Fruit fly (Drosophila melanogaster) whole organism, embryonic: ENCODE results near the gene CG43338.

Experiments
- Aef1 ChIP-seq: fragments of 200-800 bp; sonication (Bioruptor generic); IDR thresholded peaks from 3 replicates; pipeline ENCODE4 v1.3.6; 2022; ENCODE audit warnings: missing biosample characterization, missing genetic modification characterization
- B-H2 ChIP-seq: fragments of 200-800 bp; sonication (Bioruptor generic); optimal IDR thresholded peaks from 2 replicates; lab custom pipeline; 2018; ENCODE audit warnings: missing biosample characterization, mild to moderate bottlenecking, missing genetic modification characterization
- Bgb ChIP-seq: fragments of 200-800 bp; sonication (Bioruptor generic); IDR thresholded peaks from 2 replicates; pipeline ENCODE4 v1.3.6; 2022; ENCODE audit warnings: missing biosample characterization, missing genetic modification characterization; ENCODE audit not compliant: partially characterized antibody
- CG1024 ChIP-seq: fragments of 200-800 bp; sonication (Bioruptor generic); IDR thresholded peaks from 2 replicates; pipeline ENCODE4 v1.3.6; 2022; ENCODE audit warnings: missing biosample characterization, missing genetic modification characterization
- CG12219 ChIP-seq: fragments of 200-800 bp; sonication (Bioruptor generic); optimal IDR thresholded peaks from 3 replicates; lab custom pipeline; 2018; ENCODE audit warnings: missing biosample characterization, mild to moderate bottlenecking, missing genetic modification characterization
- CG13287 ChIP-seq: fragments of 200-800 bp; sonication (Bioruptor generic); IDR thresholded peaks from 2 replicates; pipeline ENCODE4 v1.3.6; 2022; ENCODE audit warnings: missing biosample characterization, missing genetic modification characterization; ENCODE audit not compliant: partially characterized antibody
- CG17361 ChIP-seq: fragments of 200-800 bp; sonication (Bioruptor generic); IDR thresholded peaks from 3 replicates; pipeline ENCODE4 v1.3.6; 2022; ENCODE audit warnings: missing biosample characterization, missing genetic modification characterization
- CG17829 ChIP-seq: fragments of 200-800 bp; optimal IDR thresholded peaks from 2 replicates; lab custom pipeline; 2019; ENCODE audit warnings: missing biosample characterization, mild to moderate bottlenecking, missing genetic modification characterization, moderate library complexity
- CG30431 ChIP-seq: fragments of 200-800 bp; sonication (Bioruptor generic); optimal IDR thresholded peaks from 2 replicates; lab custom pipeline; 2017; ENCODE audit warnings: missing biosample characterization, missing genetic modification characterization
- CG33557 ChIP-seq: fragments of 200-800 bp; sonication (Bioruptor generic); optimal IDR thresholded peaks from 2 replicates; lab custom pipeline; 2019; ENCODE audit warnings: missing biosample characterization, mild to moderate bottlenecking, missing genetic modification characterization, moderate library complexity
- CG3407 ChIP-seq: fragments of 200-800 bp; sonication (Bioruptor generic); optimal IDR thresholded peaks from 2 replicates; lab custom pipeline; 2018; ENCODE audit warnings: missing biosample characterization, mild to moderate bottlenecking, missing genetic modification characterization
- CG34224 ChIP-seq: fragments of 200-800 bp; sonication (Bioruptor generic); IDR thresholded peaks from 3 replicates; pipeline ENCODE4 v1.3.6; 2022; ENCODE audit warnings: missing biosample characterization, missing genetic modification characterization; ENCODE audit not compliant: partially characterized antibody
- CG4617 ChIP-seq: fragments of 200-800 bp; sonication (Bioruptor generic); optimal IDR thresholded peaks from 3 replicates; lab custom pipeline; 2016; ENCODE audit warnings: missing biosample characterization, missing genetic modification characterization, borderline replicate concordance
- CG5180 ChIP-seq: fragments of 200-800 bp; sonication (Bioruptor generic); optimal IDR thresholded peaks from 3 replicates; lab custom pipeline; 2017; ENCODE audit warnings: missing biosample characterization, missing genetic modification characterization, mild to moderate bottlenecking, moderate library complexity, missing genetic modification reagents
- CG6689 ChIP-seq: fragments of 200-800 bp; sonication (Bioruptor generic); IDR thresholded peaks from 2 replicates; pipeline ENCODE4 v1.3.6; 2022; ENCODE audit warnings: missing biosample characterization, missing genetic modification characterization
- CG6791 ChIP-seq: fragments of 200-800 bp; sonication (Bioruptor generic); IDR thresholded peaks from 3 replicates; pipeline ENCODE4 v1.3.6; 2022; ENCODE audit warnings: missing biosample characterization, missing genetic modification characterization; ENCODE audit not compliant: partially characterized antibody
- Dfd ChIP-seq, 2 experiments: fragments of >200 bp; optimal IDR thresholded peaks; 2 replicates each; lab custom pipeline; 2017; ENCODE audit warnings: missing biosample characterization in 2 of 2, missing genetic modification characterization in 2 of 2
- Dll ChIP-seq: fragments of 200-800 bp; sonication (Bioruptor generic); IDR thresholded peaks from 4 replicates; pipeline ENCODE4 v1.3.6; 2022; ENCODE audit warnings: missing biosample characterization, missing genetic modification characterization; ENCODE audit not compliant: partially characterized antibody
- Doc2 ChIP-seq: fragments of 200-800 bp; sonication (Bioruptor generic); IDR thresholded peaks from 2 replicates; pipeline ENCODE4 v1.3.6; 2022; ENCODE audit warnings: missing biosample characterization, missing genetic modification characterization
- E2f1 ChIP-seq: fragments of 200-800 bp; sonication (Bioruptor generic); IDR thresholded peaks from 2 replicates; pipeline ENCODE4 v1.3.6; 2022; ENCODE audit warnings: missing biosample characterization, missing genetic modification characterization
- Lhr ChIP-seq: fragments of 200-800 bp; sonication (Bioruptor generic); optimal IDR thresholded peaks from 3 replicates; lab custom pipeline; 2017; ENCODE audit warnings: mild to moderate bottlenecking, missing biosample characterization, missing genetic modification reagents, missing genetic modification characterization
- MBD-R2 ChIP-seq: fragments of 200-800 bp; sonication (Bioruptor generic); IDR thresholded peaks from 2 replicates; pipeline ENCODE4 v1.3.6; 2022; ENCODE audit warnings: missing biosample characterization, missing genetic modification characterization
- Poxn ChIP-seq: fragments of 200-800 bp; sonication (Bioruptor generic); IDR thresholded peaks from 2 replicates; pipeline ENCODE4 v1.3.6; 2022; ENCODE audit warnings: missing biosample characterization, missing genetic modification characterization
- Rfx ChIP-seq: fragments of 200-800 bp; sonication (Bioruptor generic); IDR thresholded peaks from 2 replicates; pipeline ENCODE4 v1.3.6; 2022; ENCODE audit warnings: missing biosample characterization, missing genetic modification characterization
- Scr ChIP-seq: fragments of 200-800 bp; sonication (Bioruptor generic); IDR thresholded peaks from 2 replicates; pipeline ENCODE4 v1.3.6; 2022; ENCODE audit warnings: missing biosample characterization, missing genetic modification characterization; ENCODE audit not compliant: partially characterized antibody
- Sox102F ChIP-seq: fragments of 200-800 bp; sonication (Bioruptor generic); optimal IDR thresholded peaks from 2 replicates; lab custom pipeline; 2018; ENCODE audit warnings: missing biosample characterization, mild to moderate bottlenecking, missing genetic modification characterization, moderate library complexity
- Sry-β ChIP-seq: fragments of 200-800 bp; sonication (Bioruptor generic); optimal IDR thresholded peaks from 2 replicates; lab custom pipeline; 2018; ENCODE audit warnings: missing biosample characterization, mild to moderate bottlenecking, missing genetic modification characterization, moderate library complexity
- Trl ChIP-seq, 3 experiments: fragments of >200 bp in 2 of 3; fragments of 200-800 bp in 1 of 3; sonication (Bioruptor generic) in 1 of 3; optimal IDR thresholded peaks; 2 replicates in 1 of 3; 3 replicates in 2 of 3; lab custom pipeline; 2016 to 2017; ENCODE audit warnings: missing biosample characterization in 1 of 3, missing genetic modification characterization in 1 of 3
- chinmo ChIP-seq: fragments of 200-800 bp; sonication (Bioruptor generic); IDR thresholded peaks from 4 replicates; pipeline ENCODE4 v1.3.6; 2022; ENCODE audit warnings: missing biosample characterization, missing genetic modification characterization; ENCODE audit not compliant: partially characterized antibody
- da ChIP-seq: fragments of 200-800 bp; sonication (Bioruptor generic); optimal IDR thresholded peaks from 2 replicates; lab custom pipeline; 2016; ENCODE audit warnings: missing biosample characterization, missing genetic modification characterization
- dmrt11E ChIP-seq: fragments of 200-800 bp; sonication (Bioruptor generic); optimal IDR thresholded peaks from 3 replicates; lab custom pipeline; 2018; ENCODE audit warnings: missing biosample characterization, mild to moderate bottlenecking, missing genetic modification characterization, moderate library complexity
- dysf ChIP-seq: fragments of 200-800 bp; sonication (Bioruptor generic); IDR thresholded peaks from 3 replicates; pipeline ENCODE4 v1.3.6; 2022; ENCODE audit warnings: missing biosample characterization, missing genetic modification characterization
- ewg ChIP-seq: fragments of 200-800 bp; sonication (Bioruptor generic); optimal IDR thresholded peaks from 3 replicates; lab custom pipeline; 2017; ENCODE audit warnings: mild to moderate bottlenecking, missing biosample characterization, missing genetic modification reagents, missing genetic modification characterization
- fd102C ChIP-seq: fragments of 200-800 bp; sonication (Bioruptor generic); optimal IDR thresholded peaks from 2 replicates; lab custom pipeline; 2018; ENCODE audit warnings: missing biosample characterization, mild to moderate bottlenecking, missing genetic modification characterization, moderate library complexity
- fd96Cb ChIP-seq: fragments of 200-800 bp; sonication (Bioruptor generic); optimal IDR thresholded peaks from 2 replicates; lab custom pipeline; 2018; ENCODE audit warnings: missing biosample characterization, mild to moderate bottlenecking, missing genetic modification characterization, moderate library complexity
- gcm ChIP-seq: fragments of 200-800 bp; sonication (Bioruptor generic); optimal IDR thresholded peaks from 2 replicates; lab custom pipeline; 2019; ENCODE audit warnings: missing biosample characterization, mild to moderate bottlenecking, missing genetic modification characterization, moderate library complexity
- kay ChIP-seq: fragments of 200-800 bp; sonication (Bioruptor generic); optimal IDR thresholded peaks from 2 replicates; lab custom pipeline; 2016; ENCODE audit warnings: missing biosample characterization, missing genetic modification characterization
- nerfin-1 ChIP-seq: fragments of 200-800 bp; sonication (Bioruptor generic); optimal IDR thresholded peaks from 3 replicates; lab custom pipeline; 2019; ENCODE audit warnings: missing biosample characterization, mild to moderate bottlenecking, missing genetic modification characterization, moderate library complexity
- org-1 ChIP-seq: fragments of 200-800 bp; sonication (Bioruptor generic); optimal IDR thresholded peaks from 2 replicates; lab custom pipeline; 2017; ENCODE audit warnings: missing biosample characterization, missing genetic modification characterization
- pita ChIP-seq: fragments of 200-800 bp; sonication (Bioruptor generic); optimal IDR thresholded peaks from 2 replicates; lab custom pipeline; 2017; ENCODE audit warnings: missing biosample characterization, mild to moderate bottlenecking, missing genetic modification characterization
- pros ChIP-seq: fragments of 200-800 bp; sonication (Bioruptor generic); optimal IDR thresholded peaks from 3 replicates; lab custom pipeline; 2019; ENCODE audit warnings: missing biosample characterization, mild to moderate bottlenecking, missing genetic modification characterization, moderate library complexity
- pzg ChIP-seq: fragments of 200-800 bp; sonication (Bioruptor generic); optimal IDR thresholded peaks from 3 replicates; lab custom pipeline; 2018; ENCODE audit warnings: missing biosample characterization, mild to moderate bottlenecking, missing genetic modification characterization, moderate library complexity
- ranshi ChIP-seq: fragments of 200-800 bp; sonication (Bioruptor generic); IDR thresholded peaks from 2 replicates; pipeline ENCODE4 v1.3.6; 2022; ENCODE audit warnings: missing biosample characterization, missing genetic modification characterization
- salm ChIP-seq: fragments of 200-800 bp; sonication (Bioruptor generic); optimal IDR thresholded peaks from 2 replicates; lab custom pipeline; 2018; ENCODE audit warnings: missing biosample characterization, mild to moderate bottlenecking, missing genetic modification characterization
- scrt ChIP-seq: fragments of 200-800 bp; sonication (Bioruptor generic); optimal IDR thresholded peaks from 2 replicates; lab custom pipeline; 2018; ENCODE audit warnings: missing biosample characterization, mild to moderate bottlenecking, missing genetic modification characterization, moderate library complexity
- shn ChIP-seq: fragments of 200-800 bp; sonication (Bioruptor generic); optimal IDR thresholded peaks from 3 replicates; lab custom pipeline; 2016; ENCODE audit warnings: missing biosample characterization, missing genetic modification characterization
- slbo ChIP-seq: fragments of 200-800 bp; sonication (Bioruptor generic); IDR thresholded peaks from 2 replicates; pipeline ENCODE4 v1.3.6; 2022; ENCODE audit warnings: missing biosample characterization, missing genetic modification characterization
- tna ChIP-seq: fragments of 200-800 bp; sonication (Bioruptor generic); IDR thresholded peaks from 2 replicates; pipeline ENCODE4 v1.3.6; 2022; ENCODE audit warnings: missing biosample characterization, missing genetic modification characterization; ENCODE audit not compliant: partially characterized antibody
- yki ChIP-seq: fragments of >200 bp; optimal IDR thresholded peaks from 3 replicates; lab custom pipeline; 2018
- z ChIP-seq: fragments of 200-800 bp; sonication (Bioruptor generic); IDR thresholded peaks from 3 replicates; pipeline ENCODE4 v1.3.6; 2022; ENCODE audit warnings: missing biosample characterization, missing genetic modification characterization

CG43338 gene

dm6 chr2L:18689376-18689775, 18.3 kb upstream of the CG43338 start, which contains the start of gene CG10336 (continued):
- TF ChIP-seq Scr (GFP tag; lab: Robert Waterston, UW) = peak; percentile 61
- TF ChIP-seq Sox102F (GFP tag; lab: Kevin White, UChicago) = no peak
- TF ChIP-seq scrt (GFP tag; lab: Kevin White, UChicago) = no peak
- TF ChIP-seq CG30431 (GFP tag; lab: Kevin White, UChicago) = no peak
- TF ChIP-seq CG1024 = no peak
- peak; percentile 9 for TF ChIP-seq Lhr
- no peak for TF ChIP-seq Trl (optimal IDR thresholded peaks at IDR 0.05; lab: Kevin White, UChicago)
- TF ChIP-seq Trl (GFP tag; optimal IDR thresholded peaks at IDR 0.05; lab: Kevin White, UChicago) = peak; percentile 2
- TF ChIP-seq salm = no peak
- no peak for TF ChIP-seq z
- no peak for TF ChIP-seq gcm (GFP tag; lab: Kevin White, UChicago)
- peak; percentile 47 for TF ChIP-seq CG34224 (GFP tag; lab: Robert Waterston, UW)
- TF ChIP-seq dmrt11E (tag; lab: Kevin White, UChicago) = no peak
- no peak for TF ChIP-seq CG5180 (GFP tag; lab: Kevin White, UChicago)
- TF ChIP-seq ranshi = no peak
- no peak for TF ChIP-seq CG33557 (GFP tag; lab: Kevin White, UChicago)
- no peak for TF ChIP-seq B-H2 (GFP tag; lab: Kevin White, UChicago)
- no peak for TF ChIP-seq ewg (GFP tag; lab: Kevin White, UChicago)
- peak; percentile 60 for TF ChIP-seq CG13287 (GFP tag; lab: Robert Waterston, UW)
- TF ChIP-seq nerfin-1 (tag; lab: Kevin White, UChicago) = no peak
- TF ChIP-seq slbo (GFP tag; lab: Robert Waterston, UW) = no peak
- TF ChIP-seq fd102C (GFP tag; lab: Kevin White, UChicago) = no peak
- no peak for TF ChIP-seq shn (GFP tag; lab: Kevin White, UChicago)
- peak; percentile 29 for TF ChIP-seq CG4617 (GFP tag; lab: Kevin White, UChicago)
- no peak for TF ChIP-seq CG17361 (GFP tag; lab: Robert Waterston, UW)
- TF ChIP-seq Dll (GFP tag; lab: Robert Waterston, UW) = peak; percentile 75
- no peak for TF ChIP-seq Doc2 (GFP tag; lab: Robert Waterston, UW)
- TF ChIP-seq tna = no peak; the same call in 1 of the 2 replicates
- no peak for TF ChIP-seq pros (GFP tag; lab: Kevin White, UChicago)
- no peak for TF ChIP-seq dysf (GFP tag; lab: Robert Waterston, UW)
- TF ChIP-seq Sry-β (GFP tag; lab: Kevin White, UChicago) = peak; percentile 53
- no peak for TF ChIP-seq fd96Cb (tag; lab: Kevin White, UChicago)
- peak; percentile 18; the same call in 1 of the 2 replicates for TF ChIP-seq Rfx
- no peak for TF ChIP-seq chinmo (GFP tag; lab: Robert Waterston, UW)
- no peak for TF ChIP-seq Aef1 (GFP tag; lab: Robert Waterston, UW)
- TF ChIP-seq pita (GFP tag; lab: Kevin White, UChicago) = no peak
- TF ChIP-seq Bgb (GFP tag; lab: Robert Waterston, UW) = peak; percentile 19; the same call in 1 of the 2 replicates
- TF ChIP-seq CG12219 = no peak
- no peak for TF ChIP-seq da (GFP tag; lab: Kevin White, UChicago)
- peak; percentile 56; the same call in 2 of the 3 replicates for TF ChIP-seq CG6791
- TF ChIP-seq kay (GFP tag; lab: Kevin White, UChicago) = no peak
- TF ChIP-seq org-1 (GFP tag; lab: Kevin White, UChicago) = no peak
- TF ChIP-seq pzg (GFP tag; lab: Kevin White, UChicago) = peak; percentile 67
- no peak for TF ChIP-seq CG17829 (tag; lab: Kevin White, UChicago)
- no peak for TF ChIP-seq CG6689
- TF ChIP-seq Dfd (GFP tag; optimal IDR thresholded peaks at IDR 0.05; lab: Kevin White, UChicago) = no peak
- TF ChIP-seq Poxn (GFP tag; lab: Robert Waterston, UW) = no peak
- TF ChIP-seq E2f1 (GFP tag; lab: Robert Waterston, UW) = peak; percentile 93
- TF ChIP-seq yki = peak; percentile 49
- TF ChIP-seq MBD-R2 = peak; percentile 74
- no peak for TF ChIP-seq CG3407
